Worm (Caenorhabditis elegans) whole organism, early embryonic: ENCODE data around the gene fipr-18.

ENCODE experiments used
- B0310.2 ChIP-seq: sonication (generic microtip); optimal IDR thresholded peaks from 2 replicates; lab custom pipeline; 2016; ENCODE audit warnings: mild to moderate bottlenecking, missing genetic modification characterization, missing compliant biosample characterization
- F13C5.2 ChIP-seq: sonication (generic microtip); optimal IDR thresholded peaks from 2 replicates; lab custom pipeline; 2017; ENCODE audit warnings: mild to moderate bottlenecking, missing genetic modification characterization, inconsistent platforms, missing compliant biosample characterization
- aly-1 ChIP-seq: sonication (generic microtip); optimal IDR thresholded peaks from 2 replicates; lab custom pipeline; 2016; ENCODE audit warnings: missing genetic modification characterization, missing compliant biosample characterization
- ama-1 ChIP-seq: fragments of 150-350 bp; optimal IDR thresholded peaks from 2 replicates; lab custom pipeline; 2014
- ceh-13 ChIP-seq: fragments of 200-800 bp; sonication (Bioruptor generic); optimal IDR thresholded peaks from 2 replicates; lab custom pipeline; 2018; ENCODE audit warnings: mild to moderate bottlenecking, missing genetic modification characterization, missing compliant biosample characterization
- ceh-36 ChIP-seq: sonication (generic microtip); optimal IDR thresholded peaks from 2 replicates; lab custom pipeline; 2016; ENCODE audit warnings: missing genetic modification characterization, inconsistent platforms, missing compliant biosample characterization
- ets-7 ChIP-seq: sonication (generic microtip); optimal IDR thresholded peaks from 2 replicates; lab custom pipeline; 2016; ENCODE audit warnings: missing genotype, missing genetic modification characterization, missing compliant biosample characterization
- flt-1 ChIP-seq: fragments of 200-800 bp; sonication (Bioruptor generic); IDR thresholded peaks from 2 replicates; pipeline ENCODE4 v1.3.6; 2022; ENCODE audit warnings: missing genetic modification characterization, missing compliant biosample characterization
- hmbx-1 ChIP-seq: sonication (generic microtip); optimal IDR thresholded peaks from 2 replicates; lab custom pipeline; 2016; ENCODE audit warnings: mild to moderate bottlenecking, missing genetic modification characterization, missing compliant biosample characterization
- hmg-4 ChIP-seq: fragments of 200-800 bp; sonication (Bioruptor generic); optimal IDR thresholded peaks from 2 replicates; lab custom pipeline; 2018; ENCODE audit warnings: mild to moderate bottlenecking, missing genetic modification characterization, missing compliant biosample characterization
- hnd-1 ChIP-seq: sonication (generic microtip); optimal IDR thresholded peaks from 2 replicates; lab custom pipeline; 2016; ENCODE audit warnings: missing genetic modification characterization, missing compliant biosample characterization
- pes-1 ChIP-seq: fragments of 200-800 bp; sonication (Bioruptor generic); IDR thresholded peaks from 2 replicates; pipeline ENCODE4 v1.3.6; 2022; ENCODE audit warnings: missing genetic modification reagents, missing genetic modification characterization, missing compliant biosample characterization
- scrt-1 ChIP-seq: fragments of 200-800 bp; sonication (Bioruptor generic); IDR thresholded peaks from 2 replicates; pipeline ENCODE4 v1.3.6; 2022; ENCODE audit warnings: missing genetic modification characterization, missing compliant biosample characterization
- sea-1 ChIP-seq: fragments of 200-800 bp; sonication (Bioruptor generic); conservative IDR thresholded peaks from 2 replicates; pipeline ENCODE4 v1.3.6; 2022; ENCODE audit warnings: missing genetic modification characterization, missing compliant biosample characterization
- tbx-11 ChIP-seq: fragments of 200-800 bp; sonication (Bioruptor generic); IDR thresholded peaks from 2 replicates; pipeline ENCODE4 v1.3.6; 2022; ENCODE audit warnings: missing genetic modification characterization, missing compliant biosample characterization
- tbx-37 ChIP-seq: fragments of 200-800 bp; sonication (Bioruptor generic); conservative IDR thresholded peaks from 2 replicates; pipeline ENCODE4 v1.3.6; 2022; ENCODE audit warnings: missing genetic modification reagents, missing genetic modification characterization, missing compliant biosample characterization
- tra-4 ChIP-seq: sonication (generic microtip); optimal IDR thresholded peaks from 2 replicates; lab custom pipeline; 2017; ENCODE audit warnings: missing genetic modification characterization, missing compliant biosample characterization

Gene fipr-18

DNA sequence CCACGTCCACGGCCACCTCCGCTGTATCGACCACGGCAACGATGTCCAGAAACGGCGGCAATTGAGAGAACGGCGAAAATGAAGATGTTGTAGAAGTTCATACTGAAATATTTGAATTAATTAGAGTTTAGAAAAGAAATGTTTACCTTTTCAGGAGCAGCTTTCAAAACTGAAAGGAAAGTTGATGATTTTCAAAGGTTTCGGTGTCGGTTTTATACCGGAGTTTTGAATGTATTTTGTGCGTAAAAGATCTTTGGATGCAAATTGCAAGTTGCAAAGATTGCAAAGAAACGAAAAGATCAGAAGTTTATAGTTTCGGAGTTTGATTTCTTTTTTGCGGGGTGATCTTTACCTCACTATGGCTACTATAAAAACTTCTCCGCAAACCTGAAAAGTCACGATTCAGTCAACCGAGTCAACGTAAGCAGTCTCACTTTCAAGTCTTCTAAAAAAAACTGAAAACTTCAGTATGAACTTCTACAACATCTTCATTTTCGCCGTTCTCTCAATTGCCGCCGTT, at the start of gene fipr-18, which contains the start of gene fipr-19:
fipr-18 (plus strand) TSS at position 470 of the 520 bp plus-strand sequence.
fipr-19 (minus strand) TSS at position 101 of the 520 bp plus-strand sequence.
- TF ChIP-seq flt-1: no peak
- TF ChIP-seq sea-1 (GFP tag; lab: Robert Waterston, UW): no peak
- no peak for TF ChIP-seq pes-1 (GFP tag; lab: Robert Waterston, UW)
- no peak for TF ChIP-seq hmg-4 (GFP tag; lab: Kevin White, UChicago)
- TF ChIP-seq tbx-11: no peak
- no peak for TF ChIP-seq ceh-13 (GFP tag; lab: Kevin White, UChicago)
- TF ChIP-seq hmbx-1: no peak
- no peak for TF ChIP-seq F13C5.2 (tag; lab: Kevin White, UChicago)

ce11 chrIII:7453653-7454124, 5.4 kb upstream of the fipr-18 start, which contains the start of gene alh-12:
TSS of gene alh-12 (plus strand) at chrIII:7454074.
- no peak for TF ChIP-seq ama-1 (lab: Kevin White, UChicago)
- TF ChIP-seq ceh-36 (tag; lab: Kevin White, UChicago): no peak
- TF ChIP-seq hnd-1: no peak
- no peak for TF ChIP-seq flt-1
- no peak for TF ChIP-seq F13C5.2 (tag; lab: Kevin White, UChicago)
- TF ChIP-seq ceh-13 (GFP tag; lab: Kevin White, UChicago): no peak
- TF ChIP-seq tra-4 (tag; lab: Kevin White, UChicago): no peak
- TF ChIP-seq pes-1 (GFP tag; lab: Robert Waterston, UW): no peak
- TF ChIP-seq sea-1 (GFP tag; lab: Robert Waterston, UW): no peak
- TF ChIP-seq ets-7 (tag; lab: Kevin White, UChicago): no peak
- no peak for TF ChIP-seq hmbx-1
- TF ChIP-seq aly-1 (tag; lab: Kevin White, UChicago): no peak
- TF ChIP-seq scrt-1 (GFP tag; lab: Robert Waterston, UW): no peak
- no peak for TF ChIP-seq hmg-4 (GFP tag; lab: Kevin White, UChicago)
- no peak for TF ChIP-seq tbx-11
- no peak for TF ChIP-seq tbx-37 (GFP tag; lab: Robert Waterston, UW)

- TF ChIP-seq tbx-37 (GFP tag; lab: Robert Waterston, UW) (no peak), tra-4 (tag; lab: Kevin White, UChicago) (no peak), B0310.2 (no peak), sea-1 (GFP tag; lab: Robert Waterston, UW) (no peak), aly-1 (tag; lab: Kevin White, UChicago) (no peak), ets-7 (tag; lab: Kevin White, UChicago) (no peak), hmg-4 (GFP tag; lab: Kevin White, UChicago) (no peak), flt-1 (no peak), F13C5.2 (tag; lab: Kevin White, UChicago) (no peak), scrt-1 (GFP tag; lab: Robert Waterston, UW) (no peak), pes-1 (GFP tag; lab: Robert Waterston, UW) (no peak), ceh-13 (GFP tag; lab: Kevin White, UChicago) (no peak), hnd-1 (no peak), hmbx-1 (no peak)
Observed at ce11 chrIII:7456640-7457039, 2.5 kb upstream of the fipr-18 start, which contains the start of gene Y69F12A.1. TSS of gene Y69F12A.1 (plus strand) at chrIII:7456940.

DNA sequence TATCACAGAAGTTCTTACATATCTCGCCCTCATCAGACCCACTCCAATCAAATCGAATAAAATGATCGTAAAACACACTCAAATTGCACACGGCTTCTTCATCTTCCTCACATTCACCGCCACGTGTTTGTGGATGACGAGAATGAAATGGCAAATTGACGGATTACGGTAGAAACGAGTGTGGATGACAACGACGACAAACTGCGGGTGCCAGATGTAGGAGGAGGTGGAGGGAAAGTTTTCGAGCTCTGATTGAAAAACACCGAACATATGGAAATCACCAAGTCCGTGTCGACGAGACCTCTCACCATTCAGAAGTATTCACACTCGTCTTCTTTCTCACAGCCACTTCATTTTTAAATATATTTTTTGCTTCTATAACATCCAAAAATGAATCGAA, 903 bp downstream of the fipr-18 start, which contains the start of gene mls-1:
mls-1 (plus strand) TSS at position 324 of the 400 bp plus-strand sequence.
- TF ChIP-seq ceh-13 (GFP tag; lab: Kevin White, UChicago): no peak
- TF ChIP-seq hmbx-1: no peak
- no peak for TF ChIP-seq hmg-4 (GFP tag; lab: Kevin White, UChicago)
- no peak for TF ChIP-seq ceh-36 (tag; lab: Kevin White, UChicago)
- no peak for TF ChIP-seq tbx-11
- TF ChIP-seq F13C5.2 (tag; lab: Kevin White, UChicago): no peak
- TF ChIP-seq aly-1 (tag; lab: Kevin White, UChicago): no peak
- TF ChIP-seq scrt-1 (GFP tag; lab: Robert Waterston, UW): no peak
- no peak for TF ChIP-seq tbx-37 (GFP tag; lab: Robert Waterston, UW)
- no peak for TF ChIP-seq B0310.2
- no peak for TF ChIP-seq tra-4 (tag; lab: Kevin White, UChicago)
- TF ChIP-seq pes-1 (GFP tag; lab: Robert Waterston, UW): no peak
- no peak for TF ChIP-seq hnd-1
- TF ChIP-seq flt-1: no peak
- no peak for TF ChIP-seq ets-7 (tag; lab: Kevin White, UChicago)

- TF ChIP-seq tra-4 (tag; lab: Kevin White, UChicago) (no peak), ceh-36 (tag; lab: Kevin White, UChicago) (no peak), ama-1 (lab: Kevin White, UChicago) (no peak), hmbx-1 (no peak), flt-1 (no peak), tbx-11 (no peak), hmg-4 (GFP tag; lab: Kevin White, UChicago) (no peak), sea-1 (GFP tag; lab: Robert Waterston, UW) (no peak)
Observed at ce11 chrIII:7462295-7462694, 3.2 kb downstream of the fipr-18 start, which contains the start of gene fipr-20. TSS of gene fipr-20 (minus strand) at chrIII:7462395.

- TF ChIP-seq tbx-11 (no peak), ceh-36 (tag; lab: Kevin White, UChicago) (no peak), tra-4 (tag; lab: Kevin White, UChicago) (no peak), F13C5.2 (tag; lab: Kevin White, UChicago) (no peak), sea-1 (GFP tag; lab: Robert Waterston, UW) (no peak), tbx-37 (GFP tag; lab: Robert Waterston, UW) (no peak), B0310.2 (no peak)
Observed at ce11 chrIII:7463438-7464008, 4.4 kb downstream of the fipr-18 start, which contains the start of gene H14A12.3. TSS of gene H14A12.3 (plus strand) at chrIII:7463797.

- TF ChIP-seq B0310.2 (no peak), ama-1 (lab: Kevin White, UChicago) (no peak), aly-1 (tag; lab: Kevin White, UChicago) (no peak), ceh-13 (GFP tag; lab: Kevin White, UChicago) (no peak), sea-1 (GFP tag; lab: Robert Waterston, UW) (no peak), flt-1 (no peak), tra-4 (tag; lab: Kevin White, UChicago) (no peak), tbx-37 (GFP tag; lab: Robert Waterston, UW) (no peak)
Observed at ce11 chrIII:7465347-7465746, 6.2 kb downstream of the fipr-18 start, which contains the start of gene fum-1. TSS of gene fum-1 (plus strand) at chrIII:7465605.
